Worm (Caenorhabditis elegans) whole organism, L4 larva: ENCODE results near the gene pcca-1.

Experiments used
- D1046.2 ChIP-seq: fragments of 200-800 bp; sonication (Bioruptor generic); IDR thresholded peaks from 2 replicates; pipeline ENCODE4 v1.3.6; 2022; ENCODE audit warnings: missing genetic modification characterization, missing compliant biosample characterization
- F49E8.2 ChIP-seq: sonication (generic microtip); optimal IDR thresholded peaks from 2 replicates; lab custom pipeline; 2016; ENCODE audit warnings: missing compliant biosample characterization, mild to moderate bottlenecking, missing genetic modification characterization, borderline replicate concordance
- Y48G9A.11 ChIP-seq: fragments of 200-800 bp; sonication (Bioruptor generic); IDR thresholded peaks from 2 replicates; pipeline ENCODE4 v1.3.6; 2022; ENCODE audit warnings: missing genetic modification reagents, missing genetic modification characterization, missing compliant biosample characterization
- aha-1 ChIP-seq: fragments of 150-350 bp; peaks from one replicate; lab custom pipeline; 2014; ENCODE audit warnings: missing biosample characterization, missing genetic modification characterization
- ceh-62 ChIP-seq: sonication (generic microtip); optimal IDR thresholded peaks from 2 replicates; lab custom pipeline; 2017; ENCODE audit warnings: missing biosample characterization, missing genetic modification characterization
- cey-2 ChIP-seq: sonication (generic microtip); optimal IDR thresholded peaks from 3 replicates; lab custom pipeline; 2017; ENCODE audit warnings: missing genetic modification characterization, mild to moderate bottlenecking, missing compliant biosample characterization, antibody characterized with exemption, borderline replicate concordance; ENCODE audit not compliant: insufficient read depth
- lim-7 ChIP-seq: fragments of 200-800 bp; sonication (Bioruptor generic); IDR thresholded peaks from 2 replicates; pipeline ENCODE4 v1.3.6; 2022; ENCODE audit warnings: missing genetic modification characterization, missing compliant biosample characterization
- nhr-237 ChIP-seq: sonication (generic microtip); optimal IDR thresholded peaks from 2 replicates; lab custom pipeline; 2017; ENCODE audit warnings: missing biosample characterization, missing genetic modification characterization
- set-16 ChIP-seq: fragments of 200-800 bp; sonication (Bioruptor generic); IDR thresholded peaks from 2 replicates; pipeline ENCODE4 v1.3.6; 2022; ENCODE audit warnings: missing genetic modification reagents, missing genetic modification characterization, missing compliant biosample characterization
- unc-62 ChIP-seq, 3 experiments: fragments of 150-350 bp in 1 of 3; sonication (generic microtip); optimal IDR thresholded peaks in 2 of 3; peaks in 1 of 3; 1 replicate in 1 of 3; 2 replicates in 2 of 3; lab custom pipeline; 2014 to 2017; ENCODE audit warnings: missing biosample characterization in 3 of 3, missing genetic modification characterization in 3 of 3, missing genetic modification reagents in 3 of 3, missing genotype in 1 of 3
- zfp-3 ChIP-seq: fragments of 200-800 bp; sonication (Bioruptor generic); conservative IDR thresholded peaks from 2 replicates; pipeline ENCODE4 v1.3.6; 2022; ENCODE audit warnings: missing genetic modification reagents, missing genetic modification characterization, missing compliant biosample characterization

The pcca-1 gene

ce11 chrX:7627351-7627750 is 33.4 kb downstream of the pcca-1 start, which contains the start of gene nlp-61:
nlp-61 (plus strand) TSS chrX:7627651.
- TF ChIP-seq zfp-3 (GFP tag; lab: Robert Waterston, UW) (no peak), lim-7 (GFP tag; lab: Robert Waterston, UW) (no peak), cey-2 (tag; lab: Kevin White, UChicago) (no peak), aha-1 (tag; lab: Kevin White, UChicago) (peak; percentile 76), ceh-62 (tag; lab: Kevin White, UChicago) (no peak), nhr-237 (no peak)

- TF ChIP-seq Y48G9A.11 (GFP tag; lab: Robert Waterston, UW): no peak
- TF ChIP-seq F49E8.2 (tag; lab: Kevin White, UChicago): no peak
- peak in 1 of 2 experiments; percentile 94 for TF ChIP-seq unc-62 (GFP tag; optimal IDR thresholded peaks at IDR 0.05 in 1 of 2; lab: Kevin White, UChicago)
- no peak for TF ChIP-seq unc-62 (tag; optimal IDR thresholded peaks at IDR 0.05; lab: Kevin White, UChicago)
These were observed 46.3 kb downstream of the pcca-1 start for ce11 chrX:7614466-7614865.

DNA sequence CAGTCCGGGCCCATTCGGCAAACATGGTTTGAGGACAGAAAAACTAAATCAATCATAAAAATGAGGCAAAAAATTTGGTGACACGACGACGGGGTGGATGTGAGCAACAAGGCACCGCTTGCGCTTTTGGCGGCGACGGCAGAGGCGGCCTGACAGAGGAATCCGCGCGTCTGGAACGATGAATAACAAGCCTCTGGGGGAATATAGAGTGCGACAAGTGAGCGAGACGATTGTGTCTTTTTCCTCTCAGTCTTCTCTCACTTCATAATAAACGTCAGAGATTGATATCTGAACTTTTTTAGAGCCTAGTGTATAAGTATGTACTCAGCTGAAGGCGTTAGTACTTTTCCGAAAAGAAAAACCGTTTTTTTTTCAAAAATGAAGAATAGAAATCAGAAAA is 52.8 kb downstream of the pcca-1 start, which contains the start of gene twk-17:
twk-17 (minus strand) TSS at position 101 of the 400 bp plus-strand sequence.
- TF ChIP-seq set-16 (GFP tag; lab: Robert Waterston, UW) (0 out of 2 replicates have a peak, but pooled peaks have one; percentile 18), D1046.2 (GFP tag; lab: Robert Waterston, UW) (0 out of 2 replicates have a peak, but pooled peaks have one; percentile 63), nhr-237 (no peak)
